Worm (Caenorhabditis elegans): ENCODE measurements around the gene sas-4.
A peak's percentile ranks its signal among the peaks of the same experiment; 100 is the strongest.
"Not testable (repeated sequence)": the region's sequence is repeated elsewhere in the genome, so short reads cannot be mapped to it uniquely, and the experiment has no call there.

Gene sas-4

ce11 chrIII:8354644-8355461, 36.5 kb upstream of the sas-4 start, which contains the start of gene unc-116:
TSS of gene unc-116 (minus strand) at chrIII:8355174.
- TF ChIP-seq Y53G8AR.9 (GFP tag; conservative IDR thresholded peaks at IDR 0.05) (no peak), ceh-58 (GFP tag; IDR thresholded peaks at IDR 0.05) (no peak), F49E8.2 (tag; optimal IDR thresholded peaks at IDR 0.05; ENCODE audit: insufficient read depth) (no peak), attf-3 (GFP tag; conservative IDR thresholded peaks at IDR 0.05) (0 out of 2 replicates have a peak, but pooled peaks have one; percentile 10), ztf-28 (GFP tag; IDR thresholded peaks at IDR 0.05) (no peak), K11D2.4 (GFP tag; IDR thresholded peaks at IDR 0.05) (no peak), F33H1.4 (GFP tag; IDR thresholded peaks at IDR 0.05) (peak; percentile 5; the same call in 1 of the 2 replicates), snpc-1.3 (tag; optimal IDR thresholded peaks at IDR 0.05; ENCODE audit: insufficient read depth) (no peak), hlh-12 (tag; optimal IDR thresholded peaks at IDR 0.05) (no peak), lin-40 (tag; optimal IDR thresholded peaks at IDR 0.05) (no peak), K12H6.12 (tag; optimal IDR thresholded peaks at IDR 0.05) (peak; percentile 56), nhr-80 (tag; optimal IDR thresholded peaks at IDR 0.05) (no peak), lin-26 (GFP tag; IDR thresholded peaks at IDR 0.05) (no peak), madf-6 (GFP tag; IDR thresholded peaks at IDR 0.05) (no peak), lin-35 (GFP tag; optimal IDR thresholded peaks at IDR 0.05) (peak in 1 of 3 experiments; percentile 41), aptf-3 (GFP tag; IDR thresholded peaks at IDR 0.05) (no peak), ztf-25 (GFP tag; IDR thresholded peaks at IDR 0.05) (no peak), attf-5 (GFP tag; optimal IDR thresholded peaks at IDR 0.05) (peak; percentile 80), let-526 (GFP tag; IDR thresholded peaks at IDR 0.05) (0 out of 2 replicates have a peak, but pooled peaks have one; percentile 24), akir-1 (GFP tag; optimal IDR thresholded peaks at IDR 0.05) (no peak), F10E7.11 (tag; optimal IDR thresholded peaks at IDR 0.05) (no peak), ceh-79 (tag; optimal IDR thresholded peaks at IDR 0.05) (peak; percentile 8), dox-1 (GFP tag; IDR thresholded peaks at IDR 0.05) (0 out of 2 replicates have a peak, but pooled peaks have one; percentile 7), aptf-2 (GFP tag; conservative IDR thresholded peaks at IDR 0.05) (no peak), egrh-3 (GFP tag; IDR thresholded peaks at IDR 0.05) (no peak), ets-4 (GFP tag; optimal IDR thresholded peaks at IDR 0.05) (peak; percentile 7), nhr-27 (tag; optimal IDR thresholded peaks at IDR 0.05) (no peak), hmg-1.2 (GFP tag; IDR thresholded peaks at IDR 0.05) (peak; percentile 34; the same call in 1 of the 2 replicates), cebp-1 (GFP tag; IDR thresholded peaks at IDR 0.05) (peak; percentile 99), cebp-1 (tag; optimal IDR thresholded peaks at IDR 0.05) (peak; percentile 100), F55B11.4 (tag; optimal IDR thresholded peaks at IDR 0.05; ENCODE audit: borderline replicate concordance, insufficient read depth) (no peak)

DNA sequence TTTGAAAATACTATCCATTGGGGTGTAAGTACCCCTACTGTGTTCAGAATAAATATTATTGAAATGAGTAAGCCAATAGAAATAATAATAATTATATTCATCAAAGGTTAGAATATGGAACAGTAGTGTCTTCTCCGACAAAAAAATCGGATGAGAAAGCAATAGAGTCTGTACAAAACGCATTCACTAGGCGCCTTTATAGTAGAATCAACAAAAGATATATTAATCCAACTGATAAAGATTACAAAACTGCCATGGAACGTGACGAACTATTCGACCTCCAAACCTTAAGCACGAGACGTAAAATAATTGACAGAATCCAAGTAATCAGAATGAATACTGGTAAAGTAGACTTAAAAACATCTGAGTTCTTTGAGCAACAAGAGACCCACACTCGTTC, 29.4 kb upstream of the sas-4 start, which contains the start of gene clc-29:
Gene clc-29, minus strand, starts transcription at position 101 of the 400 bp plus-strand sequence.
- not testable (repeated sequence) for TF ChIP-seq ceh-58 (GFP tag; IDR thresholded peaks at IDR 0.05); F39B2.1 (GFP tag; IDR thresholded peaks at IDR 0.05); nhr-27 (tag; optimal IDR thresholded peaks at IDR 0.05)

DNA sequence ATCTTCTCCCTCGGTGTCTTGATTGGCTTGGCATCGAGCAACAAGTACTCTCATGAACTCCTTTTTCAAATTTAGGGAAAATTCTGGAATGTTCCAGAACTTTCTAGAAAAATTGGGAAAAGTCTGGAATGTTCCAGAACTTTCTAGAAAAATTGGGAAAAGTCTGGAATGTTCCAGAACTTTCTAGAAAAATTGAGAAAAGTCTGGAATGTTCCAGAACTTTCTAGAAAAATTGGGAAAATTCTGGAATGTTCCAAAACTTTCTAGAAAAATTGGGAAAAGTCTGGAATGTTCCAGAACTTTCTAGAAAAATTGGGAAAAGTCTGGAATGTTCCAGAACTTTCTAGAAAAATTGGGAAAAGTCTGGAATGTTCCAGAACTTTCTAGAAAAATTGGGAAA, 25.9 kb upstream of the sas-4 start, which contains the start of gene ZC262.7:
Gene ZC262.7, minus strand, starts transcription at position 54 of the 400 bp plus-strand sequence.
- peak; percentile 88 for TF ChIP-seq pbrm-1 (GFP tag; IDR thresholded peaks at IDR 0.05)
- peak; percentile 43; the same call in 1 of the 2 replicates for TF ChIP-seq ztf-25 (GFP tag; IDR thresholded peaks at IDR 0.05)
- TF ChIP-seq madf-6 (GFP tag; IDR thresholded peaks at IDR 0.05), result peak; percentile 44
- peak; percentile 55; the same call in 1 of the 2 replicates for TF ChIP-seq ekl-4 (GFP tag; IDR thresholded peaks at IDR 0.05)
- peak; percentile 77 for TF ChIP-seq egrh-3 (GFP tag; IDR thresholded peaks at IDR 0.05)
- 0 out of 2 replicates have a peak, but pooled peaks have one; percentile 15 for TF ChIP-seq madf-8 (GFP tag; conservative IDR thresholded peaks at IDR 0.05)
- TF ChIP-seq hsf-1 (GFP tag; IDR thresholded peaks at IDR 0.05), result peak; percentile 99
- peak; percentile 98 for TF ChIP-seq dox-1 (GFP tag; IDR thresholded peaks at IDR 0.05)
- TF ChIP-seq F33H1.4 (GFP tag; IDR thresholded peaks at IDR 0.05), result peak; percentile 35; the same call in 1 of the 2 replicates
- peak; percentile 52; the same call in 1 of the 2 replicates for TF ChIP-seq rcor-1 (GFP tag; IDR thresholded peaks at IDR 0.05)
- TF ChIP-seq mcd-1 (GFP tag; IDR thresholded peaks at IDR 0.05), result peak; percentile 23; the same call in 1 of the 2 replicates
- TF ChIP-seq ceh-58 (GFP tag; IDR thresholded peaks at IDR 0.05), result 0 out of 2 replicates have a peak, but pooled peaks have one; percentile 7
- TF ChIP-seq F39B2.1 (GFP tag; IDR thresholded peaks at IDR 0.05), result peak; percentile 68; the same call in 1 of the 2 replicates
- TF ChIP-seq D2030.7 (GFP tag; IDR thresholded peaks at IDR 0.05), result peak; percentile 83
- peak; percentile 89 for TF ChIP-seq ceh-40 (GFP tag; IDR thresholded peaks at IDR 0.05)
- peak; percentile 85; the same call in 1 of the 2 replicates for TF ChIP-seq aptf-3 (GFP tag; IDR thresholded peaks at IDR 0.05)
